Fruit fly (Drosophila melanogaster) whole organism, embryonic: ENCODE measurements around the gene CG4066.

Source experiments
- ATbp ChIP-seq: fragments of 200-800 bp; sonication (Bioruptor generic); optimal IDR thresholded peaks from 2 replicates; lab custom pipeline; 2017; ENCODE audit warnings: missing biosample characterization, mild to moderate bottlenecking, missing genetic modification characterization, missing genetic modification reagents
- Atf-2 ChIP-seq: fragments of 200-800 bp; sonication (Bioruptor generic); optimal IDR thresholded peaks from 2 replicates; lab custom pipeline; 2016; ENCODE audit warnings: missing biosample characterization, missing genetic modification characterization
- Atf3 ChIP-seq: fragments of 200-800 bp; sonication (Bioruptor generic); optimal IDR thresholded peaks from 3 replicates; lab custom pipeline; 2016; ENCODE audit warnings: missing biosample characterization, missing genetic modification characterization
- B-H1 ChIP-seq: fragments of 200-800 bp; sonication (Bioruptor generic); IDR thresholded peaks from 3 replicates; pipeline ENCODE4 v1.3.6; 2022; ENCODE audit warnings: missing biosample characterization, missing genetic modification characterization
- CG11085 ChIP-seq: fragments of 200-800 bp; sonication (Bioruptor generic); IDR thresholded peaks from 2 replicates; pipeline ENCODE4 v1.3.6; 2022; ENCODE audit warnings: missing biosample characterization, missing genetic modification characterization
- CG1233 ChIP-seq: fragments of 200-800 bp; sonication (Bioruptor generic); optimal IDR thresholded peaks from 4 replicates; lab custom pipeline; 2018; ENCODE audit warnings: missing biosample characterization, mild to moderate bottlenecking, missing genetic modification characterization
- CG12744 ChIP-seq: fragments of 200-800 bp; sonication (Bioruptor generic); optimal IDR thresholded peaks from 2 replicates; lab custom pipeline; 2016; ENCODE audit warnings: missing biosample characterization, missing genetic modification characterization
- CG13287 ChIP-seq: fragments of 200-800 bp; sonication (Bioruptor generic); IDR thresholded peaks from 2 replicates; pipeline ENCODE4 v1.3.6; 2022; ENCODE audit warnings: missing biosample characterization, missing genetic modification characterization; ENCODE audit not compliant: partially characterized antibody
- CG15601 ChIP-seq: fragments of 200-800 bp; sonication (Bioruptor generic); optimal IDR thresholded peaks from 3 replicates; lab custom pipeline; 2019; ENCODE audit warnings: missing biosample characterization, mild to moderate bottlenecking, missing genetic modification characterization, moderate library complexity
- CG18011 ChIP-seq: fragments of 200-800 bp; sonication (Bioruptor generic); optimal IDR thresholded peaks from 2 replicates; lab custom pipeline; 2017; ENCODE audit warnings: missing biosample characterization, missing genetic modification characterization, mild to moderate bottlenecking, moderate library complexity, missing genotype
- CG18599 ChIP-seq: fragments of 200-800 bp; sonication (Bioruptor generic); optimal IDR thresholded peaks from 3 replicates; lab custom pipeline; 2017; ENCODE audit warnings: missing biosample characterization, missing genetic modification characterization, mild to moderate bottlenecking, moderate library complexity, missing genetic modification reagents
- CG4282 ChIP-seq: fragments of 200-800 bp; sonication (Bioruptor generic); optimal IDR thresholded peaks from 2 replicates; lab custom pipeline; 2016; ENCODE audit warnings: missing biosample characterization, missing genetic modification characterization
- CG43689 ChIP-seq: fragments of 200-800 bp; sonication (Bioruptor generic); IDR thresholded peaks from 2 replicates; pipeline ENCODE4 v1.3.6; 2022; ENCODE audit warnings: missing biosample characterization, missing genetic modification characterization
- CG4404 ChIP-seq: fragments of 200-800 bp; sonication (Bioruptor generic); IDR thresholded peaks from 2 replicates; pipeline ENCODE4 v1.3.6; 2022; ENCODE audit warnings: missing biosample characterization, missing genetic modification characterization
- CG8281 ChIP-seq: fragments of 200-800 bp; sonication (Bioruptor generic); optimal IDR thresholded peaks from 2 replicates; lab custom pipeline; 2018; ENCODE audit warnings: missing biosample characterization, mild to moderate bottlenecking, missing genetic modification characterization, moderate library complexity
- Dip3 ChIP-seq: fragments of 200-800 bp; sonication (Bioruptor generic); optimal IDR thresholded peaks from 3 replicates; lab custom pipeline; 2016; ENCODE audit warnings: missing biosample characterization, missing genetic modification characterization
- Eip74EF ChIP-seq, 2 experiments: fragments of 200-800 bp in 1 of 2; fragments of >200 bp in 1 of 2; sonication (Bioruptor generic) in 1 of 2; optimal IDR thresholded peaks; 2 replicates each; lab custom pipeline; 2017 to 2019; ENCODE audit warnings: missing biosample characterization in 2 of 2, missing genetic modification characterization in 2 of 2, mild to moderate bottlenecking in 1 of 2, moderate library complexity in 1 of 2
- H15 ChIP-seq: fragments of 200-800 bp; sonication (Bioruptor generic); IDR thresholded peaks from 3 replicates; pipeline ENCODE4 v1.3.6; 2022; ENCODE audit warnings: missing biosample characterization, missing genetic modification characterization
- Kr ChIP-seq: fragments of 200-800 bp; sonication (Bioruptor generic); optimal IDR thresholded peaks from 2 replicates; lab custom pipeline; 2017; ENCODE audit warnings: missing biosample characterization, mild to moderate bottlenecking, missing genetic modification characterization
- Med ChIP-seq: fragments of 200-800 bp; sonication (Bioruptor generic); peaks from one replicate; lab custom pipeline; 2016; ENCODE audit warnings: missing biosample characterization, missing genetic modification characterization, mild to moderate bottlenecking, inconsistent platforms, moderate library complexity
- Opbp ChIP-seq: fragments of 200-800 bp; sonication (Bioruptor generic); IDR thresholded peaks from 3 replicates; pipeline ENCODE4 v1.3.6; 2022; ENCODE audit warnings: missing biosample characterization, missing genetic modification characterization; ENCODE audit not compliant: partially characterized antibody
- Taf1 ChIP-seq: fragments of 200-800 bp; sonication (Bioruptor generic); IDR thresholded peaks from 2 replicates; pipeline ENCODE4 v1.3.6; 2022; ENCODE audit warnings: missing biosample characterization, missing genetic modification characterization
- ash1 ChIP-seq: fragments of 200-800 bp; sonication (Bioruptor generic); optimal IDR thresholded peaks from 2 replicates; lab custom pipeline; 2018; ENCODE audit warnings: missing biosample characterization, mild to moderate bottlenecking, missing genetic modification characterization
- bsh ChIP-seq, 2 experiments: fragments of 200-800 bp; sonication (Bioruptor generic); optimal IDR thresholded peaks; 2 replicates each; lab custom pipeline; 2017 to 2018; ENCODE audit warnings: mild to moderate bottlenecking in 2 of 2, missing biosample characterization in 2 of 2, missing genetic modification characterization in 2 of 2, moderate library complexity in 1 of 2
- dmrt11E ChIP-seq: fragments of 200-800 bp; sonication (Bioruptor generic); optimal IDR thresholded peaks from 3 replicates; lab custom pipeline; 2018; ENCODE audit warnings: missing biosample characterization, mild to moderate bottlenecking, missing genetic modification characterization, moderate library complexity
- dpn ChIP-seq, 2 experiments: fragments of 200-800 bp; sonication (Bioruptor generic); optimal IDR thresholded peaks; 3 replicates each; lab custom pipeline; 2016; ENCODE audit warnings: missing biosample characterization in 2 of 2, missing genetic modification characterization in 2 of 2
- eve ChIP-seq, 2 experiments: fragments of >200 bp; optimal IDR thresholded peaks; 2 replicates each; lab custom pipeline; 2017; ENCODE audit warnings: missing biosample characterization in 2 of 2, missing genetic modification characterization in 2 of 2
- hth ChIP-seq: fragments of >200 bp; optimal IDR thresholded peaks from 2 replicates; lab custom pipeline; 2017; ENCODE audit warnings: inconsistent platforms
- lab ChIP-seq: fragments of 200-800 bp; sonication (Bioruptor generic); optimal IDR thresholded peaks from 3 replicates; lab custom pipeline; 2017; ENCODE audit warnings: missing biosample characterization, missing genetic modification characterization, mild to moderate bottlenecking, moderate library complexity, missing genetic modification reagents
- pho ChIP-seq: fragments of 200-800 bp; sonication (Bioruptor generic); optimal IDR thresholded peaks from 2 replicates; lab custom pipeline; 2016; ENCODE audit warnings: missing biosample characterization, missing genetic modification characterization
- pum ChIP-seq: fragments of 200-800 bp; sonication (Bioruptor generic); optimal IDR thresholded peaks from 2 replicates; lab custom pipeline; 2016; ENCODE audit warnings: missing biosample characterization, missing genetic modification characterization
- row ChIP-seq: fragments of 200-800 bp; sonication (Bioruptor generic); IDR thresholded peaks from 3 replicates; pipeline ENCODE4 v1.3.6; 2022; ENCODE audit warnings: missing biosample characterization, missing genetic modification characterization
- stwl ChIP-seq: fragments of 200-800 bp; sonication (Bioruptor generic); optimal IDR thresholded peaks from 3 replicates; lab custom pipeline; 2018; ENCODE audit warnings: missing biosample characterization, mild to moderate bottlenecking, missing genetic modification characterization, moderate library complexity
- zf30C ChIP-seq: fragments of 200-800 bp; sonication (Bioruptor generic); optimal IDR thresholded peaks from 3 replicates; lab custom pipeline; 2018; ENCODE audit warnings: missing biosample characterization, mild to moderate bottlenecking, missing genetic modification characterization

Gene CG4066

dm6 chr3R:12316420-12316819 is 5.3 kb downstream of the CG4066 start:
- TF ChIP-seq CG13287 (GFP tag; lab: Robert Waterston, UW) (no peak), CG43689 (GFP tag; lab: Robert Waterston, UW) (no peak), CG11085 (GFP tag; lab: Robert Waterston, UW) (no peak), CG8281 (tag; lab: Kevin White, UChicago) (no peak), dmrt11E (tag; lab: Kevin White, UChicago) (no peak), Eip74EF (GFP tag; optimal IDR thresholded peaks at IDR 0.05; lab: Kevin White, UChicago) (no peak)

- no peak for TF ChIP-seq zf30C
- TF ChIP-seq CG4404 (GFP tag; lab: Robert Waterston, UW), result no peak
- TF ChIP-seq dpn (GFP tag; optimal IDR thresholded peaks at IDR 0.05; lab: Kevin White, UChicago), result no peak
- TF ChIP-seq Atf-2 (GFP tag; lab: Kevin White, UChicago), result no peak
- no peak for TF ChIP-seq eve (GFP tag; optimal IDR thresholded peaks at IDR 0.05; lab: Kevin White, UChicago)
- no peak for TF ChIP-seq CG15601 (tag; lab: Kevin White, UChicago)
- no peak for TF ChIP-seq ash1 (GFP tag; lab: Kevin White, UChicago)
- TF ChIP-seq CG18011 (GFP tag; lab: Kevin White, UChicago), result no peak
- TF ChIP-seq Kr, result no peak
- TF ChIP-seq row (GFP tag; lab: Robert Waterston, UW), result no peak
- no peak for TF ChIP-seq B-H1 (GFP tag; lab: Robert Waterston, UW)
- no peak for TF ChIP-seq Opbp (GFP tag; lab: Robert Waterston, UW)
- TF ChIP-seq CG18599 (GFP tag; lab: Kevin White, UChicago), result no peak
These were observed 6.2 kb downstream of the CG4066 start for dm6 chr3R:12317325-12317724.

dm6 chr3R:12323221-12323620 is 12.1 kb downstream of the CG4066 start, which contains the start of gene CG10013:
CG10013 (plus strand) TSS chr3R:12323521.
- TF ChIP-seq Med (GFP tag; lab: Kevin White, UChicago) (no peak), stwl (tag; lab: Kevin White, UChicago) (peak; percentile 23), CG12744 (GFP tag; lab: Kevin White, UChicago) (no peak)
- TF ChIP-seq, all 482 proteins: peak for 1

dm6 chr3R:12326855-12327254 is 15.7 kb downstream of the CG4066 start:
- TF ChIP-seq H15 (GFP tag; lab: Robert Waterston, UW) (no peak), lab (GFP tag; lab: Kevin White, UChicago) (no peak), CG1233 (no peak), CG4282 (GFP tag; lab: Kevin White, UChicago) (no peak), pum (GFP tag; lab: Kevin White, UChicago) (no peak), Dip3 (GFP tag; lab: Kevin White, UChicago) (no peak), Taf1 (no peak), bsh (GFP tag; optimal IDR thresholded peaks at IDR 0.05; lab: Kevin White, UChicago) (no peak), Atf3 (GFP tag; lab: Kevin White, UChicago) (no peak), hth (lab: Kevin White, UChicago) (no peak), ATbp (GFP tag; lab: Kevin White, UChicago) (no peak), pho (GFP tag; lab: Kevin White, UChicago) (no peak)
